Worm (Caenorhabditis elegans): ENCODE data around the gene F35H8.4.

ce11 chrII:9574406-9574805 lies 14.6 kb upstream of the F35H8.4 start:
- TF ChIP-seq hlh-15 (tag; optimal IDR thresholded peaks at IDR 0.05) (no peak), ama-1 (optimal IDR thresholded peaks at IDR 0.05) (no peak), sox-4 (tag; optimal IDR thresholded peaks at IDR 0.05) (no peak), ceh-30 (tag; optimal IDR thresholded peaks at IDR 0.05) (no peak), nhr-11 (tag; optimal IDR thresholded peaks at IDR 0.05) (no peak), ceh-22 (tag; optimal IDR thresholded peaks at IDR 0.05) (no peak), unc-55 (GFP tag; optimal IDR thresholded peaks at IDR 0.05) (no peak), hlh-13 (GFP tag; optimal IDR thresholded peaks at IDR 0.05) (no peak), pag-3 (tag; optimal IDR thresholded peaks at IDR 0.05; ENCODE audit: borderline replicate concordance) (no peak), unc-86 (tag; optimal IDR thresholded peaks at IDR 0.05) (no peak), ceh-18 (tag; optimal IDR thresholded peaks at IDR 0.05) (no peak)
